Worm (Caenorhabditis elegans) whole organism, midembryonic: ENCODE measurements around the gene C03B1.7.

Source experiments
- T22C8.4 ChIP-seq: fragments of 200-800 bp; sonication (Bioruptor generic); IDR thresholded peaks from 2 replicates; pipeline ENCODE4 v1.3.6; 2022; ENCODE audit warnings: missing genetic modification characterization, missing compliant biosample characterization
- cog-1 ChIP-seq: sonication (generic microtip); optimal IDR thresholded peaks from 2 replicates; lab custom pipeline; 2016; ENCODE audit warnings: missing genetic modification characterization, missing compliant biosample characterization
- flt-1 ChIP-seq: fragments of 200-800 bp; sonication (Bioruptor generic); IDR thresholded peaks from 2 replicates; pipeline ENCODE4 v1.3.6; 2022; ENCODE audit warnings: missing genetic modification characterization, missing compliant biosample characterization
- klf-2 ChIP-seq: fragments of 200-800 bp; sonication (Bioruptor generic); conservative IDR thresholded peaks from 2 replicates; pipeline ENCODE4 v1.3.6; 2022; ENCODE audit warnings: missing genetic modification reagents, missing genetic modification characterization, missing compliant biosample characterization
- med-1 ChIP-seq: sonication (generic microtip); optimal IDR thresholded peaks from 2 replicates; lab custom pipeline; 2017; ENCODE audit warnings: missing genetic modification characterization, mild to moderate bottlenecking, missing compliant biosample characterization, antibody characterized with exemption, missing genetic modification reagents; ENCODE audit not compliant: insufficient read depth
- tab-1 ChIP-seq: fragments of 200-800 bp; sonication (Bioruptor generic); IDR thresholded peaks from 2 replicates; pipeline ENCODE4 v1.3.6; 2022; ENCODE audit warnings: missing genetic modification characterization, missing compliant biosample characterization
- ztf-23 ChIP-seq: fragments of 200-800 bp; sonication (Bioruptor generic); IDR thresholded peaks from 2 replicates; pipeline ENCODE4 v1.3.6; 2022; ENCODE audit warnings: missing genetic modification reagents, missing genetic modification characterization, missing compliant biosample characterization

- TF ChIP-seq med-1, result no peak
- no peak for TF ChIP-seq flt-1 (GFP tag; lab: Robert Waterston, UW)
- no peak for TF ChIP-seq T22C8.4
- no peak for TF ChIP-seq ztf-23 (GFP tag; lab: Robert Waterston, UW)
- no peak for TF ChIP-seq cog-1
- TF ChIP-seq klf-2 (GFP tag; lab: Robert Waterston, UW), result no peak
- no peak for TF ChIP-seq tab-1 (GFP tag; lab: Robert Waterston, UW)
Observed at ce11 chrX:6360658-6361057, 19.0 kb downstream of the C03B1.7 start, which contains the start of gene C03B1.14.
